Worm (Caenorhabditis elegans): Measurements from ENCODE around the gene lin-14.
A peak's percentile ranks its signal among the peaks of the same experiment; 100 is the strongest.

lin-14 gene

ce11 chrX:11499738-11500137 is 34.4 kb downstream of the lin-14 start, which contains the start of gene T25C12.3:
Gene T25C12.3, minus strand, starts transcription at chrX:11499999.
- no peak for TF ChIP-seq spr-3 (GFP tag; optimal IDR thresholded peaks at IDR 0.05)
- no peak for TF ChIP-seq nhr-42 (GFP tag; IDR thresholded peaks at IDR 0.05)
- no peak for TF ChIP-seq cey-2 (tag; optimal IDR thresholded peaks at IDR 0.05; ENCODE audit: borderline replicate concordance, insufficient read depth)
- TF ChIP-seq daf-16 (GFP tag; optimal IDR thresholded peaks at IDR 0.05) = no peak
- peak; percentile 18 for TF ChIP-seq daf-16 (tag; optimal IDR thresholded peaks at IDR 0.05)
- TF ChIP-seq nhr-10 (tag; optimal IDR thresholded peaks at IDR 0.05) = no peak
- TF ChIP-seq duxl-1 (tag; optimal IDR thresholded peaks at IDR 0.05; ENCODE audit: poor library complexity) = no peak
- no peak for TF ChIP-seq ZK337.2 (GFP tag; IDR thresholded peaks at IDR 0.05)
- TF ChIP-seq lin-15B (tag; optimal IDR thresholded peaks at IDR 0.05) = no peak
- TF ChIP-seq spr-1 (tag; optimal IDR thresholded peaks at IDR 0.05) = no peak
- TF ChIP-seq unc-62 (GFP tag; optimal IDR thresholded peaks at IDR 0.05 in 1 of 2) = peak in 1 of 2 experiments; percentile 72
- no peak for TF ChIP-seq unc-62 (tag; optimal IDR thresholded peaks at IDR 0.05)
- TF ChIP-seq aha-1 (tag) = no peak
- peak; percentile 40 for TF ChIP-seq dve-1 (tag; optimal IDR thresholded peaks at IDR 0.05; ENCODE audit: insufficient read depth)
- TF ChIP-seq hlh-11 (tag; optimal IDR thresholded peaks at IDR 0.05) = peak; percentile 51
- peak; percentile 82 for TF ChIP-seq pqm-1 (tag; optimal IDR thresholded peaks at IDR 0.05)
- TF ChIP-seq mep-1 (tag; optimal IDR thresholded peaks at IDR 0.05) = no peak
- no peak for TF ChIP-seq sdz-12 (GFP tag; optimal IDR thresholded peaks at IDR 0.05)
- no peak for TF ChIP-seq zip-2 (tag; optimal IDR thresholded peaks at IDR 0.05)
- no peak for TF ChIP-seq fos-1 (tag; optimal IDR thresholded peaks at IDR 0.05)
- TF ChIP-seq lim-7 (GFP tag; IDR thresholded peaks at IDR 0.05) = no peak
- peak; percentile 76 for TF ChIP-seq dmd-6 (GFP tag; IDR thresholded peaks at IDR 0.05)
- no peak for TF ChIP-seq F37D6.2 (tag; optimal IDR thresholded peaks at IDR 0.05)
- no peak for TF ChIP-seq jun-1 (tag; optimal IDR thresholded peaks at IDR 0.05)
- TF ChIP-seq zfp-2 (tag; optimal IDR thresholded peaks at IDR 0.05) = no peak
- no peak for TF ChIP-seq lin-39 (tag; optimal IDR thresholded peaks at IDR 0.05)
- TF ChIP-seq Y5F2A.4 (GFP tag; optimal IDR thresholded peaks at IDR 0.05) = no peak
- no peak for TF ChIP-seq madf-5 (GFP tag; IDR thresholded peaks at IDR 0.05)
- TF ChIP-seq rbr-2 (tag; optimal IDR thresholded peaks at IDR 0.05) = no peak
- TF ChIP-seq Y105C5A.15 (GFP tag; IDR thresholded peaks at IDR 0.05) = no peak
- TF ChIP-seq lin-29 (GFP tag; IDR thresholded peaks at IDR 0.05) = no peak
- peak; percentile 50 for TF ChIP-seq mxl-3 (GFP tag; optimal IDR thresholded peaks at IDR 0.05)
- TF ChIP-seq php-3 (GFP tag; IDR thresholded peaks at IDR 0.05) = peak; percentile 64; the same call in 1 of the 2 replicates
- peak; percentile 47 for TF ChIP-seq nhr-28 (tag; optimal IDR thresholded peaks at IDR 0.05)
- TF ChIP-seq nhr-102 (tag; optimal IDR thresholded peaks at IDR 0.05) = no peak
- TF ChIP-seq ztf-7 (tag; optimal IDR thresholded peaks at IDR 0.05) = no peak
- peak; percentile 43 for TF ChIP-seq tra-1 (GFP tag; IDR thresholded peaks at IDR 0.05)
- TF ChIP-seq Y48G9A.11 (GFP tag; IDR thresholded peaks at IDR 0.05) = no peak
- no peak for TF ChIP-seq ceh-44 (GFP tag; IDR thresholded peaks at IDR 0.05)
- TF ChIP-seq vab-7 (GFP tag; IDR thresholded peaks at IDR 0.05) = no peak

ce11 chrX:11500589-11500988 is 35.2 kb downstream of the lin-14 start:
- TF ChIP-seq pqm-1 (tag; optimal IDR thresholded peaks at IDR 0.05) (peak; percentile 48), nhr-28 (tag; optimal IDR thresholded peaks at IDR 0.05) (peak; percentile 69), daf-16 (GFP tag; optimal IDR thresholded peaks at IDR 0.05) (no peak), daf-16 (tag; optimal IDR thresholded peaks at IDR 0.05) (peak; percentile 60), mep-1 (tag; optimal IDR thresholded peaks at IDR 0.05) (peak; percentile 7), php-3 (GFP tag; IDR thresholded peaks at IDR 0.05) (0 out of 2 replicates have a peak, but pooled peaks have one; percentile 23), dve-1 (tag; optimal IDR thresholded peaks at IDR 0.05; ENCODE audit: insufficient read depth) (peak; percentile 39), pha-4 (GFP tag; IDR thresholded peaks at IDR 0.05) (no peak), pha-4 (tag; optimal IDR thresholded peaks at IDR 0.05) (no peak), lir-3 (tag; optimal IDR thresholded peaks at IDR 0.05) (no peak), dmd-6 (GFP tag; IDR thresholded peaks at IDR 0.05) (peak; percentile 41; the same call in 1 of the 2 replicates)

Measured in whole organism, L4 larva.